Worm (Caenorhabditis elegans) whole organism, mixed stage, embryonic: ENCODE results near the gene T14B4.5.

Source experiments
- M03D4.4 ChIP-seq: sonication (generic microtip); optimal IDR thresholded peaks from 2 replicates; lab custom pipeline; 2017; ENCODE audit warnings: mild to moderate bottlenecking, missing genetic modification characterization, missing compliant biosample characterization
- bed-3 ChIP-seq: fragments of 200-800 bp; sonication (Bioruptor generic); optimal IDR thresholded peaks from 3 replicates; lab custom pipeline; 2018; ENCODE audit warnings: mild to moderate bottlenecking, missing genetic modification characterization, moderate library complexity, missing compliant biosample characterization
- blmp-1 ChIP-seq: fragments of 150-350 bp; optimal IDR thresholded peaks from 2 replicates; lab custom pipeline; 2014; ENCODE audit warnings: missing biosample characterization, missing genetic modification characterization
- ces-1 ChIP-seq: fragments of 150-350 bp; optimal IDR thresholded peaks from 2 replicates; lab custom pipeline; 2014; ENCODE audit warnings: missing biosample characterization, missing genetic modification reagents, missing genetic modification characterization
- cnd-1 ChIP-seq: fragments of 200-800 bp; sonication (Bioruptor generic); optimal IDR thresholded peaks from 2 replicates; lab custom pipeline; 2018; ENCODE audit warnings: mild to moderate bottlenecking, missing genetic modification characterization, missing compliant biosample characterization
- drap-1 ChIP-seq: fragments of 200-800 bp; sonication (Bioruptor generic); optimal IDR thresholded peaks from 3 replicates; lab custom pipeline; 2018; ENCODE audit warnings: mild to moderate bottlenecking, missing genetic modification characterization, missing compliant biosample characterization
- flh-1 ChIP-seq: fragments of 200-800 bp; sonication (Bioruptor generic); optimal IDR thresholded peaks from 2 replicates; lab custom pipeline; 2018; ENCODE audit warnings: mild to moderate bottlenecking, missing genetic modification characterization, moderate library complexity, missing compliant biosample characterization
- hlh-1 ChIP-seq: fragments of 150-350 bp; optimal IDR thresholded peaks from 2 replicates; lab custom pipeline; 2014; ENCODE audit warnings: missing biosample characterization, missing genetic modification reagents, missing genetic modification characterization
- lin-32 ChIP-seq: fragments of 200-800 bp; sonication (Bioruptor generic); optimal IDR thresholded peaks from 2 replicates; lab custom pipeline; 2018; ENCODE audit warnings: mild to moderate bottlenecking, missing genetic modification characterization, missing compliant biosample characterization
- lsy-2 ChIP-seq: fragments of 150-350 bp; optimal IDR thresholded peaks from 2 replicates; lab custom pipeline; 2014; ENCODE audit warnings: missing biosample characterization, missing genetic modification characterization
- mab-5 ChIP-seq: fragments of 150-350 bp; optimal IDR thresholded peaks from 2 replicates; lab custom pipeline; 2014; ENCODE audit warnings: missing biosample characterization, missing genetic modification characterization
- mep-1 ChIP-seq: fragments of 150-350 bp; optimal IDR thresholded peaks from 2 replicates; lab custom pipeline; 2017; ENCODE audit warnings: missing biosample characterization, missing genetic modification reagents, missing genetic modification characterization, inconsistent platforms
- nhr-12 ChIP-seq: fragments of 150-350 bp; optimal IDR thresholded peaks from 2 replicates; lab custom pipeline; 2014; ENCODE audit warnings: missing biosample characterization, missing genetic modification characterization
- nhr-2 ChIP-seq: fragments of 150-350 bp; optimal IDR thresholded peaks from 2 replicates; lab custom pipeline; 2014; ENCODE audit warnings: missing biosample characterization, missing genetic modification characterization
- nhr-237 ChIP-seq: fragments of 150-350 bp; optimal IDR thresholded peaks from 2 replicates; lab custom pipeline; 2014; ENCODE audit warnings: missing biosample characterization, missing genetic modification characterization
- nhr-28 ChIP-seq: fragments of 150-350 bp; optimal IDR thresholded peaks from 2 replicates; lab custom pipeline; 2014; ENCODE audit warnings: missing biosample characterization, missing genetic modification characterization
- nhr-76 ChIP-seq: sonication (generic microtip); optimal IDR thresholded peaks from 2 replicates; lab custom pipeline; 2017; ENCODE audit warnings: missing biosample characterization, missing genetic modification characterization
- sem-2 ChIP-seq: fragments of 200-800 bp; sonication (Bioruptor generic); optimal IDR thresholded peaks from 2 replicates; lab custom pipeline; 2018; ENCODE audit warnings: mild to moderate bottlenecking, missing genetic modification characterization, missing compliant biosample characterization
- sptf-1 ChIP-seq: sonication (generic microtip); optimal IDR thresholded peaks from 2 replicates; lab custom pipeline; 2017; ENCODE audit warnings: mild to moderate bottlenecking, missing genetic modification characterization, moderate library complexity, missing compliant biosample characterization
- tbx-8 ChIP-seq: fragments of 200-800 bp; sonication (Bioruptor generic); optimal IDR thresholded peaks from 2 replicates; lab custom pipeline; 2018; ENCODE audit warnings: mild to moderate bottlenecking, missing genetic modification characterization, moderate library complexity, missing compliant biosample characterization
- unc-120 ChIP-seq: sonication (generic microtip); optimal IDR thresholded peaks from 2 replicates; lab custom pipeline; 2017; ENCODE audit warnings: missing genetic modification characterization, missing compliant biosample characterization; ENCODE audit not compliant: poor library complexity, severe bottlenecking
- unc-39 ChIP-seq: fragments of 150-350 bp; optimal IDR thresholded peaks from 2 replicates; lab custom pipeline; 2014; ENCODE audit warnings: missing biosample characterization, missing genetic modification characterization
- unc-62 ChIP-seq: fragments of 150-350 bp; optimal IDR thresholded peaks from 2 replicates; lab custom pipeline; 2014; ENCODE audit warnings: missing biosample characterization, missing genetic modification reagents, missing genetic modification characterization
- zip-8 ChIP-seq: fragments of 150-350 bp; optimal IDR thresholded peaks from 2 replicates; lab custom pipeline; 2014; ENCODE audit warnings: missing biosample characterization, missing genetic modification characterization
- ztf-11 ChIP-seq: fragments of 150-350 bp; optimal IDR thresholded peaks from 2 replicates; lab custom pipeline; 2014; ENCODE audit warnings: missing biosample characterization, missing genetic modification characterization

Gene T14B4.5

DNA sequence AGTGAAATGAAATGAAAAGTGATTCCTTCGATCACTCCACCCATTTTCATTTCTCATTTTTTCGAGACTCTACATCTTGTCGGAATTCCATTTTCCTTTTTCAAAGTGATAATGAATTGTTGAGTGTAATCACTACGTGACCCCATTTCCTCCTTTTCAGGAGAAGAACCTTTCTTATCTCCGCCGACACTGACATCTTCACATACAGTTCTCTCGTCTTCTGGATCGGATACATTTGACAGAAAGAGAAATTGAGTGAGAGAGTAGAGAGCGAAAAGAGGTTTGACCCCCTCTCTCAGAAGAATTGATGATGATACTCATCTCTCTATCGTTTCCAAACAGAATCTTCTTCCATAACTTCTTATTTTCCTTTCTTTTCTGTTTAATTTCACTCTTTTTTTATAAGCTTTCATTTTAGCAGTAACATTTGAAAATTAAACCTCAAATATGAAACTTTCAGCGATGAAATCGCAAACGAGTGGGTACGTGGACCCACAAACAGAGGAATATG is 2.8 kb upstream of the T14B4.5 start, which contains the start of gene dpy-2 (continued):
- no peak for TF ChIP-seq drap-1 (GFP tag; lab: Kevin White, UChicago)
- no peak for TF ChIP-seq nhr-237 (tag; lab: Kevin White, UChicago)
- TF ChIP-seq, all 35 proteins: peak for 4

DNA sequence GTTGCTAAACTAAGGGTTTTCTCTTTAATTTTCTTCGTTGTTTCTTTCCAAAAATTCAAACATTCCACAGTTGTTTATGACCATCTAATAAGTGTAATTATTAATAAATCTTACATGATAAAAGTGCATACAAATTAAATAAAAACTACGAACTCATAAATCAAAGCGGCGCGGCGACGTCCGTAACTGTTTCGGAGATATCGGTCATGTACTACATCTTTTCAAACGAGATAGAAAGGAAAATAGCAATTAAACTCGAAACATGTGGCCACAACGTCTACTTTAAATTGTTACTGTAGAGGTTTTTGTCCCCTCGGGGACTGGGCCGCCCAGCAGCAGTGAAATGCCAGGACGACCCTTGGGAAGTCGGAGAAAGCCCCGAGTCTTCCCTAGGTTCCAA is 810 bp upstream of the T14B4.5 start:
- TF ChIP-seq hlh-1, result no peak
- no peak for TF ChIP-seq nhr-76 (tag; lab: Kevin White, UChicago)
- no peak for TF ChIP-seq flh-1
- TF ChIP-seq ces-1 (GFP tag; lab: Kevin White, UChicago), result no peak
- TF ChIP-seq drap-1 (GFP tag; lab: Kevin White, UChicago), result no peak
- no peak for TF ChIP-seq ztf-11 (tag; lab: Kevin White, UChicago)

DNA sequence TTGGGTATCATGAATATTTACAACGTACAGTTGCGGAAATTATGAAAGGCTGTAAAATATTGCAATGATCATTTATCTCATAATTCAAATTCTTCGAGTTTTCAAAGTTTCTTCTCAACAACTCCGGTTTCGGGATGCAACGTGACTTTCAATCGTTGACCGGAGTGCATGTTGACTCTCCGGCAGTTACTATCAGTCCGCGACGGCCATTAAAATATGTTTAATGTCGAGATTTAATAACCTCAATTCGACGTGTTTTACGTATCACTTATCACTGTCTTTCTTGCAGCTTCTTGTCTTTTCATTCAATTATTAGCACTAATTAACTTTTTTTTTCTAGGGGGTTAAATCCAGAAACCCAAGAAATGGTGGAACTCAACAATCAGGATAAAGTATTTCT is 1.6 kb downstream of the T14B4.5 start, which contains the start of gene tsp-10:
Gene tsp-10, plus strand, starts transcription at position 366 of the 400 bp plus-strand sequence.
- TF ChIP-seq flh-1, result no peak
- no peak for TF ChIP-seq nhr-237 (tag; lab: Kevin White, UChicago)
- no peak for TF ChIP-seq nhr-76 (tag; lab: Kevin White, UChicago)
- TF ChIP-seq zip-8, result no peak
- TF ChIP-seq lsy-2, result no peak
- no peak for TF ChIP-seq mep-1 (tag; lab: Kevin White, UChicago)
- TF ChIP-seq mab-5 (tag; lab: Kevin White, UChicago), result no peak
- TF ChIP-seq lin-32, result no peak
- no peak for TF ChIP-seq unc-62 (GFP tag; lab: Kevin White, UChicago)
- TF ChIP-seq ztf-11 (tag; lab: Kevin White, UChicago), result no peak
- TF ChIP-seq tbx-8 (GFP tag; lab: Kevin White, UChicago), result no peak
- no peak for TF ChIP-seq bed-3 (GFP tag; lab: Kevin White, UChicago)
- TF ChIP-seq unc-39, result no peak
- no peak for TF ChIP-seq sem-2 (GFP tag; lab: Kevin White, UChicago)
- TF ChIP-seq nhr-12 (tag; lab: Kevin White, UChicago), result no peak
- TF ChIP-seq cnd-1 (tag; lab: Kevin White, UChicago), result no peak
- no peak for TF ChIP-seq nhr-2 (tag; lab: Kevin White, UChicago)
- TF ChIP-seq unc-120 (tag; lab: Kevin White, UChicago), result no peak
- TF ChIP-seq drap-1 (GFP tag; lab: Kevin White, UChicago), result no peak
- TF ChIP-seq sptf-1 (tag; lab: Kevin White, UChicago), result no peak

- TF ChIP-seq mep-1 (tag; lab: Kevin White, UChicago), result peak; percentile 5
- peak; percentile 48 for TF ChIP-seq unc-39
- TF ChIP-seq lsy-2, result no peak
- TF ChIP-seq unc-120 (tag; lab: Kevin White, UChicago), result peak; percentile 41
- no peak for TF ChIP-seq flh-1
- TF ChIP-seq drap-1 (GFP tag; lab: Kevin White, UChicago), result peak; percentile 30
- TF ChIP-seq M03D4.4 (tag; lab: Kevin White, UChicago), result peak; percentile 52
- peak; percentile 34 for TF ChIP-seq bed-3 (GFP tag; lab: Kevin White, UChicago)
- no peak for TF ChIP-seq unc-62 (GFP tag; lab: Kevin White, UChicago)
- TF ChIP-seq nhr-237 (tag; lab: Kevin White, UChicago), result no peak
- TF ChIP-seq sem-2 (GFP tag; lab: Kevin White, UChicago), result no peak
- no peak for TF ChIP-seq mab-5 (tag; lab: Kevin White, UChicago)
- no peak for TF ChIP-seq ces-1 (GFP tag; lab: Kevin White, UChicago)
- TF ChIP-seq sptf-1 (tag; lab: Kevin White, UChicago), result peak; percentile 42
- TF ChIP-seq, all 35 proteins: peak for 7
Observed at ce11 chrII:6721581-6721980, 4.9 kb downstream of the T14B4.5 start.

ce11 chrII:6726814-6727213 is 10.2 kb downstream of the T14B4.5 start:
- TF ChIP-seq blmp-1 (tag; lab: Kevin White, UChicago) (no peak), nhr-28 (tag; lab: Kevin White, UChicago) (no peak), ces-1 (GFP tag; lab: Kevin White, UChicago) (peak; percentile 11), flh-1 (no peak), sptf-1 (tag; lab: Kevin White, UChicago) (no peak), nhr-237 (tag; lab: Kevin White, UChicago) (no peak), unc-62 (GFP tag; lab: Kevin White, UChicago) (peak; percentile 61), tbx-8 (GFP tag; lab: Kevin White, UChicago) (no peak)

- TF ChIP-seq hlh-1 (no peak), unc-120 (tag; lab: Kevin White, UChicago) (peak; percentile 24), sptf-1 (tag; lab: Kevin White, UChicago) (peak; percentile 22), sem-2 (GFP tag; lab: Kevin White, UChicago) (no peak), mep-1 (tag; lab: Kevin White, UChicago) (peak; percentile 2), unc-62 (GFP tag; lab: Kevin White, UChicago) (peak; percentile 31), ces-1 (GFP tag; lab: Kevin White, UChicago) (peak; percentile 77), blmp-1 (tag; lab: Kevin White, UChicago) (no peak)
Observed at ce11 chrII:6729331-6729730, 12.7 kb downstream of the T14B4.5 start, which contains the start of gene T14B4.8. T14B4.8 (minus strand) TSS chrII:6729390.
